Fruit fly (Drosophila melanogaster) whole organism, embryonic: ENCODE results near the gene CG10376.

Experiments used
- Atf-2 ChIP-seq: fragments of 200-800 bp; sonication (Bioruptor generic); optimal IDR thresholded peaks from 2 replicates; lab custom pipeline; 2016; ENCODE audit warnings: missing biosample characterization, missing genetic modification characterization
- Bdp1 ChIP-seq: fragments of 200-800 bp; sonication (Bioruptor generic); optimal IDR thresholded peaks from 3 replicates; lab custom pipeline; 2016; ENCODE audit warnings: missing biosample characterization, missing genetic modification characterization
- CG10267 ChIP-seq: fragments of 200-800 bp; sonication (Bioruptor generic); optimal IDR thresholded peaks from 2 replicates; lab custom pipeline; 2018; ENCODE audit warnings: missing biosample characterization, mild to moderate bottlenecking, missing genetic modification characterization, moderate library complexity
- CG11085 ChIP-seq: fragments of 200-800 bp; sonication (Bioruptor generic); IDR thresholded peaks from 2 replicates; pipeline ENCODE4 v1.3.6; 2022; ENCODE audit warnings: missing biosample characterization, missing genetic modification characterization
- CG11456 ChIP-seq: fragments of 200-800 bp; sonication (Bioruptor generic); IDR thresholded peaks from 3 replicates; pipeline ENCODE4 v1.3.6; 2022; ENCODE audit warnings: missing biosample characterization, missing genetic modification characterization
- CG12219 ChIP-seq: fragments of 200-800 bp; sonication (Bioruptor generic); optimal IDR thresholded peaks from 3 replicates; lab custom pipeline; 2018; ENCODE audit warnings: missing biosample characterization, mild to moderate bottlenecking, missing genetic modification characterization
- CG12299 ChIP-seq: fragments of 200-800 bp; sonication (Bioruptor generic); optimal IDR thresholded peaks from 2 replicates; lab custom pipeline; 2018; ENCODE audit warnings: missing biosample characterization, mild to moderate bottlenecking, missing genetic modification characterization
- CG12942 ChIP-seq: fragments of 200-800 bp; sonication (Bioruptor generic); optimal IDR thresholded peaks from 3 replicates; lab custom pipeline; 2016; ENCODE audit warnings: missing biosample characterization, missing genetic modification characterization
- CG13123 ChIP-seq: fragments of 200-800 bp; sonication (Bioruptor generic); optimal IDR thresholded peaks from 2 replicates; lab custom pipeline; 2016; ENCODE audit warnings: missing biosample characterization, missing genetic modification characterization
- CG14441 ChIP-seq: fragments of 200-800 bp; sonication (Bioruptor generic); IDR thresholded peaks from 2 replicates; pipeline ENCODE4 v1.3.6; 2022; ENCODE audit warnings: missing biosample characterization, missing genetic modification characterization
- CG15479 ChIP-seq: fragments of 200-800 bp; sonication (Bioruptor generic); optimal IDR thresholded peaks from 3 replicates; lab custom pipeline; 2019; ENCODE audit warnings: missing biosample characterization, mild to moderate bottlenecking, missing genetic modification characterization, moderate library complexity
- CG17186 ChIP-seq: fragments of 200-800 bp; sonication (Bioruptor generic); optimal IDR thresholded peaks from 3 replicates; lab custom pipeline; 2017; ENCODE audit warnings: missing biosample characterization, missing genetic modification reagents, missing genetic modification characterization
- CG17385 ChIP-seq: fragments of 200-800 bp; sonication (Bioruptor generic); optimal IDR thresholded peaks from 3 replicates; lab custom pipeline; 2018; ENCODE audit warnings: missing biosample characterization, mild to moderate bottlenecking, missing genetic modification characterization
- CG17912 ChIP-seq: fragments of 200-800 bp; sonication (Bioruptor generic); optimal IDR thresholded peaks from 2 replicates; lab custom pipeline; 2018; ENCODE audit warnings: missing biosample characterization, mild to moderate bottlenecking, missing genetic modification characterization
- CG3995 ChIP-seq: fragments of 200-800 bp; sonication (Bioruptor generic); optimal IDR thresholded peaks from 3 replicates; lab custom pipeline; 2016; ENCODE audit warnings: missing biosample characterization, missing genetic modification characterization
- CG6272 ChIP-seq: fragments of 200-800 bp; sonication (Bioruptor generic); IDR thresholded peaks from 2 replicates; pipeline ENCODE4 v1.3.6; 2022; ENCODE audit warnings: missing biosample characterization, missing genetic modification characterization
- CG6689 ChIP-seq: fragments of 200-800 bp; sonication (Bioruptor generic); IDR thresholded peaks from 2 replicates; pipeline ENCODE4 v1.3.6; 2022; ENCODE audit warnings: missing biosample characterization, missing genetic modification characterization
- CG6765 ChIP-seq: fragments of 200-800 bp; sonication (Bioruptor generic); optimal IDR thresholded peaks from 3 replicates; lab custom pipeline; 2017; ENCODE audit warnings: missing biosample characterization, mild to moderate bottlenecking, missing genetic modification characterization
- CG7556 ChIP-seq: fragments of 200-800 bp; sonication (Bioruptor generic); optimal IDR thresholded peaks from 2 replicates; lab custom pipeline; 2017; ENCODE audit warnings: missing biosample characterization, mild to moderate bottlenecking, missing genetic modification characterization
- CG7987 ChIP-seq: fragments of 200-800 bp; sonication (Bioruptor generic); optimal IDR thresholded peaks from 2 replicates; lab custom pipeline; 2018; ENCODE audit warnings: missing biosample characterization, mild to moderate bottlenecking, missing genetic modification characterization, moderate library complexity
- CrebB ChIP-seq: fragments of 200-800 bp; sonication (Bioruptor generic); optimal IDR thresholded peaks from 3 replicates; lab custom pipeline; 2018; ENCODE audit warnings: missing biosample characterization, mild to moderate bottlenecking, missing genetic modification characterization
- HLH4C ChIP-seq: fragments of 200-800 bp; sonication (Bioruptor generic); IDR thresholded peaks from 3 replicates; pipeline ENCODE4 v1.3.6; 2022; ENCODE audit warnings: missing biosample characterization, missing genetic modification characterization; ENCODE audit not compliant: partially characterized antibody
- Hr3 ChIP-seq: fragments of 200-800 bp; sonication (Bioruptor generic); optimal IDR thresholded peaks from 3 replicates; lab custom pipeline; 2016; ENCODE audit warnings: missing biosample characterization, missing genetic modification characterization
- Nf-YA ChIP-seq: fragments of 200-800 bp; sonication (Bioruptor generic); IDR thresholded peaks from 2 replicates; pipeline ENCODE4 v1.3.6; 2022; ENCODE audit warnings: missing biosample characterization, missing genetic modification characterization
- Sox102F ChIP-seq: fragments of 200-800 bp; sonication (Bioruptor generic); optimal IDR thresholded peaks from 2 replicates; lab custom pipeline; 2018; ENCODE audit warnings: missing biosample characterization, mild to moderate bottlenecking, missing genetic modification characterization, moderate library complexity
- Stat92E ChIP-seq, 3 experiments: fragments of >200 bp in 2 of 3; fragments of 200-800 bp in 1 of 3; sonication (Bioruptor generic) in 1 of 3; optimal IDR thresholded peaks; 2 replicates each; lab custom pipeline; 2017 to 2019; ENCODE audit warnings: missing biosample characterization in 3 of 3, missing genetic modification characterization in 3 of 3, mild to moderate bottlenecking in 1 of 3, moderate library complexity in 1 of 3
- Trl ChIP-seq, 3 experiments: fragments of >200 bp in 2 of 3; fragments of 200-800 bp in 1 of 3; sonication (Bioruptor generic) in 1 of 3; optimal IDR thresholded peaks; 2 replicates in 1 of 3; 3 replicates in 2 of 3; lab custom pipeline; 2016 to 2017; ENCODE audit warnings: missing biosample characterization in 1 of 3, missing genetic modification characterization in 1 of 3
- ap ChIP-seq: fragments of 200-800 bp; sonication (Bioruptor generic); IDR thresholded peaks from 2 replicates; pipeline ENCODE4 v1.3.6; 2022; ENCODE audit warnings: missing biosample characterization, missing genetic modification characterization
- cg ChIP-seq: fragments of 200-800 bp; sonication (Bioruptor generic); optimal IDR thresholded peaks from 3 replicates; lab custom pipeline; 2019; ENCODE audit warnings: missing biosample characterization, mild to moderate bottlenecking, missing genetic modification characterization, moderate library complexity
- chn ChIP-seq: fragments of 200-800 bp; sonication (Bioruptor generic); optimal IDR thresholded peaks from 2 replicates; lab custom pipeline; 2016; ENCODE audit warnings: missing biosample characterization, missing genetic modification characterization
- cwo ChIP-seq: fragments of 200-800 bp; sonication (Bioruptor generic); optimal IDR thresholded peaks from 3 replicates; lab custom pipeline; 2017; ENCODE audit warnings: missing biosample characterization, missing genetic modification characterization, mild to moderate bottlenecking, moderate library complexity, missing genetic modification reagents
- danr ChIP-seq: fragments of 200-800 bp; sonication (Bioruptor generic); IDR thresholded peaks from 2 replicates; pipeline ENCODE4 v1.3.6; 2022; ENCODE audit warnings: missing biosample characterization, missing genetic modification characterization
- emc ChIP-seq: fragments of 200-800 bp; sonication (Bioruptor generic); optimal IDR thresholded peaks from 2 replicates; lab custom pipeline; 2016; ENCODE audit warnings: missing biosample characterization, missing genetic modification characterization
- gt ChIP-seq: fragments of 200-800 bp; sonication (Bioruptor generic); IDR thresholded peaks from 2 replicates; pipeline ENCODE4 v1.3.6; 2022; ENCODE audit warnings: missing biosample characterization, missing genetic modification characterization
- kay ChIP-seq: fragments of 200-800 bp; sonication (Bioruptor generic); optimal IDR thresholded peaks from 2 replicates; lab custom pipeline; 2016; ENCODE audit warnings: missing biosample characterization, missing genetic modification characterization
- lab ChIP-seq: fragments of 200-800 bp; sonication (Bioruptor generic); optimal IDR thresholded peaks from 3 replicates; lab custom pipeline; 2017; ENCODE audit warnings: missing biosample characterization, missing genetic modification characterization, mild to moderate bottlenecking, moderate library complexity, missing genetic modification reagents
- nerfin-2 ChIP-seq: fragments of 200-800 bp; sonication (Bioruptor generic); IDR thresholded peaks from 2 replicates; pipeline ENCODE4 v1.3.6; 2022; ENCODE audit warnings: missing biosample characterization, missing genetic modification characterization; ENCODE audit not compliant: partially characterized antibody
- nmo ChIP-seq: fragments of 200-800 bp; sonication (Bioruptor generic); optimal IDR thresholded peaks from 2 replicates; lab custom pipeline; 2018; ENCODE audit warnings: missing biosample characterization, mild to moderate bottlenecking, missing genetic modification characterization, moderate library complexity
- nom ChIP-seq: fragments of 200-800 bp; sonication (Bioruptor generic); optimal IDR thresholded peaks from 2 replicates; lab custom pipeline; 2017; ENCODE audit warnings: missing biosample characterization, missing genetic modification characterization, mild to moderate bottlenecking, moderate library complexity, missing genetic modification reagents
- phol ChIP-seq: fragments of 200-800 bp; sonication (Bioruptor generic); optimal IDR thresholded peaks from 3 replicates; lab custom pipeline; 2018; ENCODE audit warnings: missing biosample characterization, mild to moderate bottlenecking, missing genetic modification characterization, moderate library complexity
- sens ChIP-seq: fragments of 200-800 bp; sonication (Bioruptor generic); peaks from one replicate; lab custom pipeline; 2016; ENCODE audit warnings: missing biosample characterization, missing genetic modification characterization
- sens-2 ChIP-seq: fragments of 200-800 bp; sonication (Bioruptor generic); IDR thresholded peaks from 2 replicates; pipeline ENCODE4 v1.3.6; 2022; ENCODE audit warnings: missing biosample characterization, missing genetic modification characterization
- slou ChIP-seq: fragments of 200-800 bp; sonication (Bioruptor generic); optimal IDR thresholded peaks from 3 replicates; lab custom pipeline; 2016; ENCODE audit warnings: missing biosample characterization, missing genetic modification characterization
- ssp ChIP-seq: fragments of 200-800 bp; sonication (Bioruptor generic); IDR thresholded peaks from 2 replicates; pipeline ENCODE4 v1.3.6; 2022; ENCODE audit warnings: missing biosample characterization, missing genetic modification characterization
- stc ChIP-seq: fragments of 200-800 bp; sonication (Bioruptor generic); IDR thresholded peaks from 2 replicates; pipeline ENCODE4 v1.3.6; 2022; ENCODE audit warnings: missing biosample characterization, missing genetic modification characterization
- tgo ChIP-seq: fragments of 200-800 bp; sonication (Bioruptor generic); IDR thresholded peaks from 3 replicates; pipeline ENCODE4 v1.3.6; 2022; ENCODE audit warnings: missing biosample characterization, missing genetic modification characterization
- tll ChIP-seq, 2 experiments: fragments of 200-800 bp in 1 of 2; fragments of >200 bp in 1 of 2; sonication (Bioruptor generic) in 1 of 2; optimal IDR thresholded peaks; 2 replicates each; lab custom pipeline; 2017 to 2019; ENCODE audit warnings: missing biosample characterization in 2 of 2, missing genetic modification characterization in 2 of 2, mild to moderate bottlenecking in 1 of 2, moderate library complexity in 1 of 2
- trh ChIP-seq: fragments of 200-800 bp; sonication (Bioruptor generic); optimal IDR thresholded peaks from 2 replicates; lab custom pipeline; 2016; ENCODE audit warnings: missing biosample characterization, missing genetic modification characterization
- zen2 ChIP-seq: fragments of 200-800 bp; sonication (Bioruptor generic); IDR thresholded peaks from 3 replicates; pipeline ENCODE4 v1.3.6; 2022; ENCODE audit warnings: missing biosample characterization, missing genetic modification characterization; ENCODE audit not compliant: partially characterized antibody

CG10376 gene

DNA sequence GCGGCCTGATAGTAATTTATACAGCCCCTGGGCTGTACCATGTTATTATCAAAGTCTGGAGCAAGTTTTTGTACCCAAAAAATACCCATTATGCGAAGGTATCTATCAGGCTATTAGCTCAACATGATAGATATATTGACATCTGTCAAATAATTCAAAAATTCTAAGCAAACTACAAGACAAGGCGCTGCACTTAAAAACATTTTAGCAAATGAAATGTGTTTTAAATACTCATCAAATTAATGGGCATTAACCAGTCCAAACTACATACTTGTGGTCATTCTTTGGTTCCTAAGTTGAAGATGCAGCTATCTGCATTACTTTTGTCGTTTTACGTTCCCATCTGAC is 49.6 kb downstream of the CG10376 start (continued):
- TF ChIP-seq CG11456 (GFP tag; lab: Robert Waterston, UW) (peak; percentile 71; the same call in 2 of the 3 replicates), CG3995 (GFP tag; lab: Kevin White, UChicago) (no peak), ssp (GFP tag; lab: Robert Waterston, UW) (peak; percentile 69), CG17186 (GFP tag; lab: Kevin White, UChicago) (peak; percentile 20), CG10267 (tag; lab: Kevin White, UChicago) (peak; percentile 69), CG14441 (GFP tag; lab: Robert Waterston, UW) (peak; percentile 67), CG12942 (GFP tag; lab: Kevin White, UChicago) (no peak), Trl (optimal IDR thresholded peaks at IDR 0.05; lab: Kevin White, UChicago) (no peak), Trl (GFP tag; optimal IDR thresholded peaks at IDR 0.05; lab: Kevin White, UChicago) (peak; percentile 57), zen2 (GFP tag; lab: Robert Waterston, UW) (no peak), Sox102F (GFP tag; lab: Kevin White, UChicago) (peak; percentile 65), sens (GFP tag; lab: Kevin White, UChicago) (peak; percentile 98), chn (peak; percentile 69), CG6765 (no peak), cg (no peak), sens-2 (GFP tag; lab: Robert Waterston, UW) (peak; percentile 56; the same call in 1 of the 2 replicates), CG7556 (GFP tag; lab: Kevin White, UChicago) (peak; percentile 32), HLH4C (no peak), Hr3 (GFP tag; lab: Kevin White, UChicago) (peak; percentile 17), nom (no peak), CG17912 (GFP tag; lab: Kevin White, UChicago) (no peak), CG11085 (0 out of 2 replicates have a peak, but pooled peaks have one; percentile 41), phol (tag; lab: Kevin White, UChicago) (peak; percentile 86), gt (GFP tag; lab: Robert Waterston, UW) (no peak; the same call in 1 of the 2 replicates), CG17385 (peak; percentile 28), nerfin-2 (GFP tag; lab: Robert Waterston, UW) (no peak), trh (GFP tag; lab: Kevin White, UChicago) (peak; percentile 34), CG13123 (GFP tag; lab: Kevin White, UChicago) (peak; percentile 24), CG7987 (peak; percentile 27), CG12299 (tag; lab: Kevin White, UChicago) (no peak), kay (peak; percentile 59), slou (GFP tag; lab: Kevin White, UChicago) (peak; percentile 24), CG15479 (peak; percentile 4), Bdp1 (GFP tag; lab: Kevin White, UChicago) (no peak), Stat92E (GFP tag; optimal IDR thresholded peaks at IDR 0.05; lab: Kevin White, UChicago) (peak in 1 of 3 experiments; percentile 78), cwo (GFP tag; lab: Kevin White, UChicago) (peak; percentile 37), Nf-YA (peak; percentile 41; the same call in 1 of the 2 replicates), Atf-2 (GFP tag; lab: Kevin White, UChicago) (peak; percentile 4), CG6689 (GFP tag; lab: Robert Waterston, UW) (peak; percentile 84), danr (GFP tag; lab: Robert Waterston, UW) (no peak; the same call in 1 of the 2 replicates), ap (GFP tag; lab: Robert Waterston, UW) (peak; percentile 22; the same call in 1 of the 2 replicates), tgo (GFP tag; lab: Robert Waterston, UW) (peak; percentile 70), tll (GFP tag; optimal IDR thresholded peaks at IDR 0.05; lab: Kevin White, UChicago) (peak in 1 of 2 experiments; percentile 4), lab (GFP tag; lab: Kevin White, UChicago) (peak; percentile 79), emc (GFP tag; lab: Kevin White, UChicago) (no peak), CG12219 (GFP tag; lab: Kevin White, UChicago) (peak; percentile 43), CG6272 (peak; percentile 47), CrebB (tag; lab: Kevin White, UChicago) (no peak), nmo (GFP tag; lab: Kevin White, UChicago) (peak; percentile 90), stc (GFP tag; lab: Robert Waterston, UW) (peak; percentile 34; the same call in 1 of the 2 replicates)
